Worm (Caenorhabditis elegans) whole organism, L4 larva: ENCODE measurements around the gene sre-37.

Experiments used
- F37D6.2 ChIP-seq: sonication (generic microtip); optimal IDR thresholded peaks from 2 replicates; lab custom pipeline; 2016; ENCODE audit warnings: mild to moderate bottlenecking, missing genetic modification characterization, missing compliant biosample characterization
- ZK337.2 ChIP-seq: fragments of 200-800 bp; sonication (Bioruptor generic); IDR thresholded peaks from 2 replicates; pipeline ENCODE4 v1.3.6; 2022; ENCODE audit warnings: missing genetic modification reagents, missing genetic modification characterization, missing compliant biosample characterization
- aha-1 ChIP-seq: fragments of 150-350 bp; peaks from one replicate; lab custom pipeline; 2014; ENCODE audit warnings: missing biosample characterization, missing genetic modification characterization
- ama-1 ChIP-seq: fragments of 150-350 bp; optimal IDR thresholded peaks from 2 replicates; lab custom pipeline; 2014; ENCODE audit warnings: inconsistent platforms, mixed read lengths
- ces-1 ChIP-seq: fragments of 150-350 bp; sonication (generic microtip); optimal IDR thresholded peaks from 4 replicates; lab custom pipeline; 2014; ENCODE audit warnings: missing biosample characterization, missing genetic modification reagents, missing genetic modification characterization
- duxl-1 ChIP-seq: sonication (generic microtip); optimal IDR thresholded peaks from 2 replicates; lab custom pipeline; 2016; ENCODE audit warnings: mild to moderate bottlenecking, missing genetic modification characterization, moderate library complexity, missing compliant biosample characterization; ENCODE audit not compliant: poor library complexity
- fos-1 ChIP-seq: fragments of 150-350 bp; optimal IDR thresholded peaks from 2 replicates; lab custom pipeline; 2014; ENCODE audit warnings: missing biosample characterization, missing genetic modification characterization
- lin-15B ChIP-seq: fragments of 150-350 bp; sonication (generic microtip); optimal IDR thresholded peaks from 3 replicates; lab custom pipeline; 2014; ENCODE audit warnings: missing biosample characterization, missing genetic modification characterization
- nhr-48 ChIP-seq: sonication (generic microtip); optimal IDR thresholded peaks from 2 replicates; lab custom pipeline; 2016; ENCODE audit warnings: mild to moderate bottlenecking, missing genetic modification characterization, missing compliant biosample characterization
- nhr-76 ChIP-seq: fragments of 150-350 bp; optimal IDR thresholded peaks from 2 replicates; lab custom pipeline; 2014; ENCODE audit warnings: missing biosample characterization, missing genetic modification characterization
- pqm-1 ChIP-seq: sonication (generic microtip); optimal IDR thresholded peaks from 2 replicates; lab custom pipeline; 2017; ENCODE audit warnings: missing biosample characterization, missing genetic modification characterization
- skn-1 ChIP-seq: fragments of 150-350 bp; optimal IDR thresholded peaks from 2 replicates; lab custom pipeline; 2014; ENCODE audit warnings: missing biosample characterization, missing genetic modification characterization
- unc-130 ChIP-seq: sonication (generic microtip); optimal IDR thresholded peaks from 2 replicates; lab custom pipeline; 2016; ENCODE audit warnings: missing genetic modification reagents, missing genetic modification characterization, missing compliant biosample characterization

ce11 chrII:12467047-12467446 is 1.4 kb downstream of the sre-37 start, which contains the start of gene srg-16:
- TF ChIP-seq nhr-76: no peak
- no peak for TF ChIP-seq aha-1 (tag; lab: Kevin White, UChicago)
- TF ChIP-seq ZK337.2 (GFP tag; lab: Robert Waterston, UW): no peak
- no peak for TF ChIP-seq nhr-48
- TF ChIP-seq duxl-1 (tag; lab: Kevin White, UChicago): no peak
- TF ChIP-seq ama-1 (lab: Kevin White, UChicago): no peak
- no peak for TF ChIP-seq lin-15B (tag; lab: Kevin White, UChicago)
- no peak for TF ChIP-seq pqm-1
- no peak for TF ChIP-seq skn-1 (tag; lab: Kevin White, UChicago)
- no peak for TF ChIP-seq fos-1 (tag; lab: Kevin White, UChicago)
- no peak for TF ChIP-seq F37D6.2
- no peak for TF ChIP-seq unc-130 (GFP tag; lab: Kevin White, UChicago)
- no peak for TF ChIP-seq ces-1 (GFP tag; lab: Kevin White, UChicago)
